Worm (Caenorhabditis elegans) whole organism, midembryonic: ENCODE measurements around the gene R07E5.6.

Experiments used
- T22C8.4 ChIP-seq: fragments of 200-800 bp; sonication (Bioruptor generic); IDR thresholded peaks from 2 replicates; pipeline ENCODE4 v1.3.6; 2022; ENCODE audit warnings: missing genetic modification characterization, missing compliant biosample characterization
- cog-1 ChIP-seq: sonication (generic microtip); optimal IDR thresholded peaks from 2 replicates; lab custom pipeline; 2016; ENCODE audit warnings: missing genetic modification characterization, missing compliant biosample characterization
- flt-1 ChIP-seq: fragments of 200-800 bp; sonication (Bioruptor generic); IDR thresholded peaks from 2 replicates; pipeline ENCODE4 v1.3.6; 2022; ENCODE audit warnings: missing genetic modification characterization, missing compliant biosample characterization
- klf-2 ChIP-seq: fragments of 200-800 bp; sonication (Bioruptor generic); conservative IDR thresholded peaks from 2 replicates; pipeline ENCODE4 v1.3.6; 2022; ENCODE audit warnings: missing genetic modification reagents, missing genetic modification characterization, missing compliant biosample characterization
- med-1 ChIP-seq: sonication (generic microtip); optimal IDR thresholded peaks from 2 replicates; lab custom pipeline; 2017; ENCODE audit warnings: missing genetic modification characterization, mild to moderate bottlenecking, missing compliant biosample characterization, antibody characterized with exemption, missing genetic modification reagents; ENCODE audit not compliant: insufficient read depth
- ref-1 ChIP-seq: fragments of 200-800 bp; sonication (Bioruptor generic); conservative IDR thresholded peaks from 2 replicates; pipeline ENCODE4 v1.3.6; 2022; ENCODE audit warnings: missing genetic modification reagents, missing genetic modification characterization, missing compliant biosample characterization
- tab-1 ChIP-seq: fragments of 200-800 bp; sonication (Bioruptor generic); IDR thresholded peaks from 2 replicates; pipeline ENCODE4 v1.3.6; 2022; ENCODE audit warnings: missing genetic modification characterization, missing compliant biosample characterization
- ztf-23 ChIP-seq: fragments of 200-800 bp; sonication (Bioruptor generic); IDR thresholded peaks from 2 replicates; pipeline ENCODE4 v1.3.6; 2022; ENCODE audit warnings: missing genetic modification reagents, missing genetic modification characterization, missing compliant biosample characterization
- ztf-29 ChIP-seq: fragments of 200-800 bp; sonication (Bioruptor generic); IDR thresholded peaks from 2 replicates; pipeline ENCODE4 v1.3.6; 2022; ENCODE audit warnings: missing genetic modification reagents, missing genetic modification characterization, missing compliant biosample characterization

R07E5.6 gene

DNA sequence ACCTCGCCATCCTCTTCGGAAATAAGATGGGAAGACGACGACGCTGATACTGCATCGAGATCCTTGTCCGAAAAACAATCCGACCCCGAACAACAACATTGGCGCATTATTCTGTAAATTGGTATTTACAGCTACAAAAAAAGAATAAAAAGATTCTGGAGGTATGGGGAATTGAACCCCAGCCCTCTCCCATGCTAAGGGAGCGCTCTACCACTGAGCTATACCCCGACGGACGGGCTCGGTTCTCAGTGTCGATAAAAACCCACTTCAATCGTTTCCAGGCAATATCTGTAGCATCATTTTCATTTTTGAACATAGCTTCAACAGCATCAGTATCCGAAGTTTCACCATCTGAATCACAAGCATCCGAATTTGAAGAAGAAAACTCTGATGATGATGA is 30.2 kb downstream of the R07E5.6 start:
- TF ChIP-seq cog-1 (tag; lab: Kevin White, UChicago) (no peak), tab-1 (GFP tag; lab: Robert Waterston, UW) (peak; percentile 76), ztf-23 (peak; percentile 59; the same call in 1 of the 2 replicates), flt-1 (GFP tag; lab: Robert Waterston, UW) (no peak; the same call in 1 of the 2 replicates), klf-2 (no peak), T22C8.4 (GFP tag; lab: Robert Waterston, UW) (peak; percentile 64), ref-1 (GFP tag; lab: Robert Waterston, UW) (0 out of 2 replicates have a peak, but pooled peaks have one; percentile 9)

DNA sequence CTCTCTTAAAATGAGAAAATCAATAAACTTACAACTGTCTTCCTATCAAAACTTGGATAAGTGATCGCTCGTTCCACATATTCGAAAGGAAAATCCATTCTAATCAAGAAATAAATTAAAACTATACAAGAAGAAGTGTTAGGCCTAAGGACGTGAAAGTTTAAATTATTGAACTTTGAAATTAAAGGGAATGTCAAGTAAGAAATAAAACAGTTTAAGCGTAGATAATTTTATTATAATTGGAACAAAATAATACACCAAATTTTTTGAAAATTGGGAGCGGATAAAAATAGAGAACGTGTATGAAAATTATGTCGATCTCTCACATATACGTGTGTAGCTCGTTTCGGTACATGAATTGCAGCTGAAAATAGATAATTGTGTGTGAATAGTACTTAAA is 30.8 kb downstream of the R07E5.6 start, which contains the start of gene C28A5.6:
Gene C28A5.6, minus strand, starts transcription at position 101 of the 400 bp plus-strand sequence.
- TF ChIP-seq klf-2 (no peak), tab-1 (GFP tag; lab: Robert Waterston, UW) (no peak), flt-1 (GFP tag; lab: Robert Waterston, UW) (no peak), ref-1 (GFP tag; lab: Robert Waterston, UW) (no peak), ztf-23 (no peak), cog-1 (tag; lab: Kevin White, UChicago) (no peak), med-1 (GFP tag; lab: Kevin White, UChicago) (no peak), T22C8.4 (GFP tag; lab: Robert Waterston, UW) (no peak), ztf-29 (GFP tag; lab: Robert Waterston, UW) (no peak)

ce11 chrIII:4434294-4434781 is 35.8 kb downstream of the R07E5.6 start, which contains the start of gene C28A5.1:
Gene C28A5.1, minus strand, starts transcription at chrIII:4434344.
- TF ChIP-seq cog-1 (tag; lab: Kevin White, UChicago), result no peak
- no peak for TF ChIP-seq T22C8.4 (GFP tag; lab: Robert Waterston, UW)
- TF ChIP-seq ztf-23, result no peak
- no peak for TF ChIP-seq ztf-29 (GFP tag; lab: Robert Waterston, UW)
- no peak for TF ChIP-seq flt-1 (GFP tag; lab: Robert Waterston, UW)
- TF ChIP-seq med-1 (GFP tag; lab: Kevin White, UChicago), result no peak
- no peak for TF ChIP-seq ref-1 (GFP tag; lab: Robert Waterston, UW)
- no peak for TF ChIP-seq tab-1 (GFP tag; lab: Robert Waterston, UW)
- TF ChIP-seq klf-2, result no peak

ce11 chrIII:4435262-4435661 is 36.7 kb downstream of the R07E5.6 start:
- TF ChIP-seq med-1 (GFP tag; lab: Kevin White, UChicago) (no peak), ztf-29 (GFP tag; lab: Robert Waterston, UW) (no peak), ref-1 (GFP tag; lab: Robert Waterston, UW) (no peak), ztf-23 (no peak), flt-1 (GFP tag; lab: Robert Waterston, UW) (no peak), tab-1 (GFP tag; lab: Robert Waterston, UW) (no peak), klf-2 (no peak), cog-1 (tag; lab: Kevin White, UChicago) (no peak), T22C8.4 (GFP tag; lab: Robert Waterston, UW) (no peak)

ce11 chrIII:4439493-4439983 is 41.0 kb downstream of the R07E5.6 start, which contains the start of gene C28A5.2:
Gene C28A5.2, minus strand, starts transcription at chrIII:4439543.
- no peak for TF ChIP-seq flt-1 (GFP tag; lab: Robert Waterston, UW)
- TF ChIP-seq ref-1 (GFP tag; lab: Robert Waterston, UW), result no peak
- no peak for TF ChIP-seq tab-1 (GFP tag; lab: Robert Waterston, UW)
- TF ChIP-seq ztf-23, result no peak
- no peak for TF ChIP-seq cog-1 (tag; lab: Kevin White, UChicago)

ce11 chrIII:4441781-4442180 is 43.2 kb downstream of the R07E5.6 start, which contains the start of gene nex-3:
Gene nex-3, plus strand, starts transcription at chrIII:4442081.
- no peak for TF ChIP-seq med-1 (GFP tag; lab: Kevin White, UChicago)
- no peak for TF ChIP-seq ztf-23
- no peak for TF ChIP-seq T22C8.4 (GFP tag; lab: Robert Waterston, UW)
- TF ChIP-seq ztf-29 (GFP tag; lab: Robert Waterston, UW), result no peak

- TF ChIP-seq med-1 (GFP tag; lab: Kevin White, UChicago), result no peak
- TF ChIP-seq cog-1 (tag; lab: Kevin White, UChicago), result no peak
- no peak for TF ChIP-seq tab-1 (GFP tag; lab: Robert Waterston, UW)
- TF ChIP-seq T22C8.4 (GFP tag; lab: Robert Waterston, UW), result no peak
- no peak for TF ChIP-seq ztf-23
Measured at ce11 chrIII:4444492-4444891, 45.9 kb downstream of the R07E5.6 start.

- TF ChIP-seq cog-1 (tag; lab: Kevin White, UChicago) (no peak), ref-1 (GFP tag; lab: Robert Waterston, UW) (no peak), ztf-23 (no peak), klf-2 (no peak), med-1 (GFP tag; lab: Kevin White, UChicago) (no peak), tab-1 (GFP tag; lab: Robert Waterston, UW) (no peak), flt-1 (GFP tag; lab: Robert Waterston, UW) (no peak)
Measured at ce11 chrIII:4448029-4448428, 49.5 kb downstream of the R07E5.6 start.

DNA sequence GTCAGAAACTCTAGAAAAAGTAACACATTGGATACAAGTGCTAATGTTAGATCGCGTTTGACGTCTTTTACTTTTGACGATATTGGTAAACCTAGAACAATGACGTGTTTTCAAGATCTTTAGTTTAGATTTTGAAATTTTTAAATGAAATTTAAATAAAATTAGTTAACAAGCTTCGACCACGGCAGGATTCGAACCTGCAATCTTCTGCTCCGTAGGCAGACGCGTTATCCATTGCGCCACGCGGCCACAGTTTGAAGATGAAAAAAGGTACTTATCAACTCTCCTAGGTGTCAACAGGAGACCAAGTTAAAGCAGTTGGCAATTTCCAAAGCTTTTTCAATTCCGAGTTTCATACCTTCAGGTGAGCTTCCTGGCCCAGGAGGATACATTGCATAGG is 50.8 kb downstream of the R07E5.6 start:
- TF ChIP-seq ztf-23 (no peak), tab-1 (GFP tag; lab: Robert Waterston, UW) (no peak), ref-1 (GFP tag; lab: Robert Waterston, UW) (no peak), T22C8.4 (GFP tag; lab: Robert Waterston, UW) (no peak), ztf-29 (GFP tag; lab: Robert Waterston, UW) (no peak), cog-1 (tag; lab: Kevin White, UChicago) (no peak), med-1 (GFP tag; lab: Kevin White, UChicago) (no peak), flt-1 (GFP tag; lab: Robert Waterston, UW) (no peak), klf-2 (no peak)
